Worm (Caenorhabditis elegans) whole organism, L1 larva: ENCODE measurements around the gene Y71H2AM.14.

ENCODE experiments used
- C16A3.4 ChIP-seq: fragments of 150-350 bp; optimal IDR thresholded peaks from 2 replicates; lab custom pipeline; 2014; ENCODE audit warnings: missing biosample characterization, missing genetic modification characterization
- C34B4.2 ChIP-seq: sonication (generic microtip); optimal IDR thresholded peaks from 2 replicates; lab custom pipeline; 2017; ENCODE audit warnings: mild to moderate bottlenecking, missing genetic modification characterization, missing compliant biosample characterization
- F16B12.6 ChIP-seq: fragments of 150-350 bp; optimal IDR thresholded peaks from 2 replicates; lab custom pipeline; 2014; ENCODE audit warnings: missing biosample characterization, missing genetic modification characterization
- Y116A8C.19 ChIP-seq: sonication (generic microtip); optimal IDR thresholded peaks from 2 replicates; lab custom pipeline; 2016; ENCODE audit warnings: missing compliant biosample characterization, missing genetic modification characterization, borderline replicate concordance
- aly-2 ChIP-seq: fragments of 150-350 bp; optimal IDR thresholded peaks from 2 replicates; lab custom pipeline; 2014; ENCODE audit warnings: missing biosample characterization, missing genetic modification characterization
- ceh-8 ChIP-seq: fragments of 200-800 bp; sonication (Bioruptor generic); optimal IDR thresholded peaks from 2 replicates; lab custom pipeline; 2018; ENCODE audit warnings: mild to moderate bottlenecking, missing genetic modification characterization, moderate library complexity, missing compliant biosample characterization
- ceh-88 ChIP-seq: fragments of 200-800 bp; sonication (Bioruptor generic); IDR thresholded peaks from 2 replicates; pipeline ENCODE4 v1.3.6; 2022; ENCODE audit warnings: missing genetic modification characterization, missing compliant biosample characterization
- ceh-90 ChIP-seq: sonication (generic microtip); optimal IDR thresholded peaks from 2 replicates; lab custom pipeline; 2016; ENCODE audit warnings: missing genetic modification characterization, missing compliant biosample characterization
- ces-1 ChIP-seq: fragments of 150-350 bp; optimal IDR thresholded peaks from 2 replicates; lab custom pipeline; 2014; ENCODE audit warnings: missing biosample characterization, missing genetic modification reagents, missing genetic modification characterization
- egl-27 ChIP-seq, 2 experiments: fragments of 150-350 bp in 1 of 2; sonication (generic microtip); optimal IDR thresholded peaks; 3 replicates each; lab custom pipeline; 2017 to 2018; ENCODE audit warnings: missing biosample characterization in 2 of 2, missing genetic modification characterization in 2 of 2, missing genetic modification reagents in 2 of 2
- elt-2 ChIP-seq: sonication (generic microtip); optimal IDR thresholded peaks from 2 replicates; lab custom pipeline; 2016; ENCODE audit warnings: missing genetic modification characterization, mild to moderate bottlenecking, inconsistent platforms, missing compliant biosample characterization, missing genetic modification reagents
- elt-3 ChIP-seq, 6 experiments: fragments of 150-350 bp in 1 of 6; sonication (generic microtip); optimal IDR thresholded peaks; 2 replicates each; lab custom pipeline; 2017 to 2018; ENCODE audit warnings: missing biosample characterization in 6 of 6, missing genetic modification characterization in 6 of 6, inconsistent platforms in 1 of 6
- ets-5 ChIP-seq: fragments of 200-800 bp; sonication (Bioruptor generic); IDR thresholded peaks from 2 replicates; pipeline ENCODE4 v1.3.6; 2022; ENCODE audit warnings: missing genetic modification characterization, missing compliant biosample characterization
- fkh-4 ChIP-seq: sonication (generic microtip); optimal IDR thresholded peaks from 2 replicates; lab custom pipeline; 2016; ENCODE audit warnings: missing compliant biosample characterization, missing genetic modification characterization, borderline replicate concordance
- fos-1 ChIP-seq: fragments of 150-350 bp; optimal IDR thresholded peaks from 2 replicates; lab custom pipeline; 2014; ENCODE audit warnings: missing biosample characterization, missing genetic modification characterization
- grh-1 ChIP-seq: fragments of 200-800 bp; sonication (Bioruptor generic); IDR thresholded peaks from 2 replicates; pipeline ENCODE4 v1.3.6; 2022; ENCODE audit warnings: missing genetic modification reagents, missing genetic modification characterization, missing compliant biosample characterization
- hlh-4 ChIP-seq: sonication (generic microtip); optimal IDR thresholded peaks from 2 replicates; lab custom pipeline; 2016; ENCODE audit warnings: mild to moderate bottlenecking, missing genetic modification characterization, missing compliant biosample characterization
- hpl-2 ChIP-seq: fragments of 150-350 bp; optimal IDR thresholded peaks from 2 replicates; lab custom pipeline; 2014; ENCODE audit warnings: missing biosample characterization, missing genetic modification reagents, missing genetic modification characterization
- irx-1 ChIP-seq: sonication (generic microtip); optimal IDR thresholded peaks from 2 replicates; lab custom pipeline; 2016; ENCODE audit warnings: missing genetic modification characterization, missing compliant biosample characterization
- isw-1 ChIP-seq: fragments of 200-800 bp; sonication (Bioruptor generic); IDR thresholded peaks from 2 replicates; pipeline ENCODE4 v1.3.6; 2022; ENCODE audit warnings: missing genetic modification characterization, missing compliant biosample characterization
- jun-1 ChIP-seq: fragments of 150-350 bp; optimal IDR thresholded peaks from 2 replicates; lab custom pipeline; 2014; ENCODE audit warnings: missing biosample characterization, missing genetic modification reagents, missing genetic modification characterization
- lin-13 ChIP-seq: fragments of 150-350 bp; optimal IDR thresholded peaks from 2 replicates; lab custom pipeline; 2014; ENCODE audit warnings: missing biosample characterization, missing genetic modification reagents, missing genetic modification characterization
- lin-15B ChIP-seq: fragments of 150-350 bp; sonication (generic microtip); optimal IDR thresholded peaks from 3 replicates; lab custom pipeline; 2014; ENCODE audit warnings: missing biosample characterization, missing genetic modification characterization
- lin-39 ChIP-seq: fragments of 150-350 bp; optimal IDR thresholded peaks from 2 replicates; lab custom pipeline; 2014; ENCODE audit warnings: missing biosample characterization, missing genetic modification reagents, missing genetic modification characterization
- lir-3 ChIP-seq: sonication (generic microtip); optimal IDR thresholded peaks from 2 replicates; lab custom pipeline; 2016; ENCODE audit warnings: mild to moderate bottlenecking, missing genetic modification characterization, moderate library complexity, missing compliant biosample characterization; ENCODE audit not compliant: poor library complexity
- lsy-2 ChIP-seq, 2 experiments: fragments of 150-350 bp; optimal IDR thresholded peaks; 2 replicates each; lab custom pipeline; 2014; ENCODE audit warnings: missing biosample characterization in 2 of 2, missing genetic modification characterization in 2 of 2
- mep-1 ChIP-seq: fragments of 150-350 bp; optimal IDR thresholded peaks from 2 replicates; lab custom pipeline; 2014; ENCODE audit warnings: missing biosample characterization, missing genetic modification characterization
- nhr-11 ChIP-seq: fragments of 150-350 bp; optimal IDR thresholded peaks from 2 replicates; lab custom pipeline; 2014; ENCODE audit warnings: missing biosample characterization, missing genetic modification characterization
- nhr-12 ChIP-seq: sonication (generic microtip); optimal IDR thresholded peaks from 2 replicates; lab custom pipeline; 2017; ENCODE audit warnings: missing biosample characterization, missing genetic modification characterization
- nhr-19 ChIP-seq: fragments of 200-800 bp; sonication (Bioruptor generic); conservative IDR thresholded peaks from 2 replicates; pipeline ENCODE4 v1.3.6; 2022; ENCODE audit warnings: missing genetic modification characterization, missing compliant biosample characterization
- nhr-237 ChIP-seq: fragments of 150-350 bp; optimal IDR thresholded peaks from 2 replicates; lab custom pipeline; 2014; ENCODE audit warnings: missing biosample characterization, missing genetic modification characterization
- nhr-71 ChIP-seq: sonication (generic microtip); optimal IDR thresholded peaks from 2 replicates; lab custom pipeline; 2016; ENCODE audit warnings: mild to moderate bottlenecking, missing genetic modification characterization, moderate library complexity, missing compliant biosample characterization
- nhr-76 ChIP-seq: sonication (generic microtip); optimal IDR thresholded peaks from 2 replicates; lab custom pipeline; 2017; ENCODE audit warnings: missing biosample characterization, missing genetic modification characterization
- nhr-77 ChIP-seq: fragments of 150-350 bp; optimal IDR thresholded peaks from 2 replicates; lab custom pipeline; 2014; ENCODE audit warnings: missing biosample characterization, missing genetic modification characterization
- nhr-90 ChIP-seq: sonication (generic microtip); optimal IDR thresholded peaks from 2 replicates; lab custom pipeline; 2016; ENCODE audit warnings: mild to moderate bottlenecking, missing genetic modification characterization, missing compliant biosample characterization; ENCODE audit not compliant: poor library complexity
- pag-3 ChIP-seq: sonication (generic microtip); optimal IDR thresholded peaks from 2 replicates; lab custom pipeline; 2017; ENCODE audit warnings: missing genetic modification characterization, mild to moderate bottlenecking, missing compliant biosample characterization, antibody characterized with exemption, borderline replicate concordance; ENCODE audit not compliant: insufficient read depth
- pax-3 ChIP-seq: fragments of 200-800 bp; sonication (Bioruptor generic); optimal IDR thresholded peaks from 2 replicates; lab custom pipeline; 2018; ENCODE audit warnings: mild to moderate bottlenecking, missing genetic modification characterization, moderate library complexity, missing compliant biosample characterization
- rnt-1 ChIP-seq: sonication (generic microtip); optimal IDR thresholded peaks from 2 replicates; lab custom pipeline; 2016; ENCODE audit warnings: mild to moderate bottlenecking, missing genetic modification characterization, moderate library complexity, missing compliant biosample characterization
- skn-1 ChIP-seq: fragments of 150-350 bp; optimal IDR thresholded peaks from 2 replicates; lab custom pipeline; 2014; ENCODE audit warnings: missing biosample characterization, missing genetic modification characterization
- snpc-4 ChIP-seq: fragments of 150-350 bp; optimal IDR thresholded peaks from 2 replicates; lab custom pipeline; 2014; ENCODE audit warnings: missing biosample characterization, missing genetic modification characterization
- snu-23 ChIP-seq: sonication (generic microtip); optimal IDR thresholded peaks from 2 replicates; lab custom pipeline; 2016; ENCODE audit warnings: missing genetic modification characterization, missing compliant biosample characterization
- sox-4 ChIP-seq: sonication (generic microtip); optimal IDR thresholded peaks from 2 replicates; lab custom pipeline; 2016; ENCODE audit warnings: missing genetic modification characterization, missing compliant biosample characterization
- sup-37 ChIP-seq: fragments of 200-800 bp; sonication (Bioruptor generic); optimal IDR thresholded peaks from 2 replicates; lab custom pipeline; 2018; ENCODE audit warnings: mild to moderate bottlenecking, missing genetic modification characterization, missing compliant biosample characterization
- tbx-2 ChIP-seq: sonication (generic microtip); optimal IDR thresholded peaks from 2 replicates; lab custom pipeline; 2016; ENCODE audit warnings: missing genetic modification characterization, missing compliant biosample characterization
- tlp-1 ChIP-seq: fragments of 150-350 bp; optimal IDR thresholded peaks from 2 replicates; lab custom pipeline; 2014; ENCODE audit warnings: missing biosample characterization, missing genetic modification characterization
- unc-130 ChIP-seq: fragments of 150-350 bp; optimal IDR thresholded peaks from 2 replicates; lab custom pipeline; 2017; ENCODE audit warnings: missing biosample characterization, missing genetic modification characterization, inconsistent platforms
- unc-30 ChIP-seq: sonication (generic microtip); optimal IDR thresholded peaks from 2 replicates; lab custom pipeline; 2017; ENCODE audit warnings: missing biosample characterization, missing genetic modification characterization
- unc-62 ChIP-seq: fragments of 150-350 bp; optimal IDR thresholded peaks from 2 replicates; lab custom pipeline; 2014; ENCODE audit warnings: missing biosample characterization, missing genetic modification reagents, missing genetic modification characterization
- unc-86 ChIP-seq: sonication (generic microtip); optimal IDR thresholded peaks from 2 replicates; lab custom pipeline; 2016; ENCODE audit warnings: missing genetic modification characterization, missing compliant biosample characterization
- unc-98 ChIP-seq: fragments of 200-800 bp; sonication (Bioruptor generic); IDR thresholded peaks from 2 replicates; pipeline ENCODE4 v1.3.6; 2022; ENCODE audit warnings: missing genetic modification characterization, missing compliant biosample characterization
- vab-15 ChIP-seq: sonication (generic microtip); optimal IDR thresholded peaks from 2 replicates; lab custom pipeline; 2017; ENCODE audit warnings: missing genotype, mild to moderate bottlenecking, missing genetic modification characterization, missing compliant biosample characterization
- xbp-1 ChIP-seq: sonication (generic microtip); optimal IDR thresholded peaks from 2 replicates; lab custom pipeline; 2016; ENCODE audit warnings: missing genetic modification characterization, missing compliant biosample characterization
- zip-4 ChIP-seq: fragments of 200-800 bp; sonication (Bioruptor generic); optimal IDR thresholded peaks from 2 replicates; lab custom pipeline; 2018; ENCODE audit warnings: mild to moderate bottlenecking, missing genetic modification characterization, moderate library complexity, missing compliant biosample characterization
- ztf-4 ChIP-seq: fragments of 150-350 bp; optimal IDR thresholded peaks from 2 replicates; lab custom pipeline; 2014; ENCODE audit warnings: missing biosample characterization, missing genetic modification characterization

Y71H2AM.14 gene

DNA sequence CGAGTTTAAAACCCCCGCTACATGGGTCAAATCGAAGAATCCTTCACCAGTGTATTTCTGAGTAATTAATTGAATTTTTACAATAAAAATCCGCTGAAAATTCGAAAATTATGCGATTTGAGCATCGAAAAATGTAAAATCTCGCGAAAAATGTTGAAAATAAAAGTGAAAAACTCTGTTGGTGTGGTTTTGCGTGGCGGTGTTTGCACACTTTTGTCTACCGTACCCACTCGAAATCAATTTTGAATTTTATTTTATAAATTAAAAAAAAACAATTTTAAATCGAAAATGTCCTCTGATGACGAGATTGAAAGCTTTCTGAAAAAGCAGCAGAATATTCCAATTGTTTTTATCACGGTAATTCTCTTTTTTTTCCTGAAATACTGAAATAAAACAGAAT, 34.3 kb upstream of the Y71H2AM.14 start, which contains the start of gene Y71H2AM.6:
Y71H2AM.6 (plus strand) TSS at position 264 of the 400 bp plus-strand sequence.
- TF ChIP-seq C16A3.4 (tag; lab: Kevin White, UChicago) (peak; percentile 44), tlp-1 (tag; lab: Kevin White, UChicago) (no peak), jun-1 (tag; lab: Kevin White, UChicago) (no peak), nhr-90 (tag; lab: Kevin White, UChicago) (peak; percentile 38), nhr-237 (tag; lab: Kevin White, UChicago) (no peak), unc-30 (tag; lab: Kevin White, UChicago) (no peak), ceh-88 (GFP tag; lab: Robert Waterston, UW) (no peak), ces-1 (GFP tag; lab: Kevin White, UChicago) (no peak), ztf-4 (no peak), snpc-4 (tag; lab: Kevin White, UChicago) (no peak), sup-37 (GFP tag; lab: Kevin White, UChicago) (no peak), fos-1 (tag; lab: Kevin White, UChicago) (peak; percentile 23), unc-98 (GFP tag; lab: Robert Waterston, UW) (no peak), zip-4 (no peak), elt-2 (no peak), lin-39 (tag; lab: Kevin White, UChicago) (peak; percentile 39), grh-1 (GFP tag; lab: Robert Waterston, UW) (no peak), unc-130 (tag; lab: Kevin White, UChicago) (peak; percentile 44), C34B4.2 (tag; lab: Kevin White, UChicago) (no peak), ceh-8 (GFP tag; lab: Kevin White, UChicago) (no peak), irx-1 (peak; percentile 41), nhr-77 (no peak), hpl-2 (GFP tag; lab: Kevin White, UChicago) (no peak), lir-3 (tag; lab: Kevin White, UChicago) (no peak), nhr-19 (GFP tag; lab: Robert Waterston, UW) (peak; percentile 46), lin-13 (GFP tag; lab: Kevin White, UChicago) (no peak), vab-15 (tag; lab: Kevin White, UChicago) (no peak), lsy-2 (tag; optimal IDR thresholded peaks at IDR 0.05; lab: Kevin White, UChicago) (peak; percentile 99), skn-1 (tag; lab: Kevin White, UChicago) (peak; percentile 18), nhr-71 (tag; lab: Kevin White, UChicago) (peak; percentile 59), unc-86 (tag; lab: Kevin White, UChicago) (peak; percentile 35), snu-23 (GFP tag; lab: Kevin White, UChicago) (peak; percentile 68), nhr-11 (tag; lab: Kevin White, UChicago) (no peak), elt-3 (tag; optimal IDR thresholded peaks at IDR 0.05; lab: Kevin White, UChicago) (peak in 1 of 6 experiments; percentile 4), Y116A8C.19 (no peak), fkh-4 (tag; lab: Kevin White, UChicago) (no peak), F16B12.6 (tag; lab: Kevin White, UChicago) (peak; percentile 87), pax-3 (tag; lab: Kevin White, UChicago) (peak; percentile 17), nhr-12 (no peak), aly-2 (tag; lab: Kevin White, UChicago) (peak; percentile 20), tbx-2 (tag; lab: Kevin White, UChicago) (peak; percentile 59), egl-27 (tag; optimal IDR thresholded peaks at IDR 0.05; lab: Kevin White, UChicago) (no peak), ceh-90 (no peak), ets-5 (no peak), isw-1 (peak; percentile 45), mep-1 (tag; lab: Kevin White, UChicago) (peak; percentile 90), lin-15B (tag; lab: Kevin White, UChicago) (peak; percentile 23), xbp-1 (tag; lab: Kevin White, UChicago) (peak; percentile 57), sox-4 (no peak), unc-62 (GFP tag; lab: Kevin White, UChicago) (no peak), pag-3 (tag; lab: Kevin White, UChicago) (no peak), hlh-4 (tag; lab: Kevin White, UChicago) (no peak), nhr-76 (tag; lab: Kevin White, UChicago) (no peak), rnt-1 (tag; lab: Kevin White, UChicago) (no peak)
